Fruit fly (Drosophila melanogaster): Measurements from ENCODE around the gene tank.

DNA sequence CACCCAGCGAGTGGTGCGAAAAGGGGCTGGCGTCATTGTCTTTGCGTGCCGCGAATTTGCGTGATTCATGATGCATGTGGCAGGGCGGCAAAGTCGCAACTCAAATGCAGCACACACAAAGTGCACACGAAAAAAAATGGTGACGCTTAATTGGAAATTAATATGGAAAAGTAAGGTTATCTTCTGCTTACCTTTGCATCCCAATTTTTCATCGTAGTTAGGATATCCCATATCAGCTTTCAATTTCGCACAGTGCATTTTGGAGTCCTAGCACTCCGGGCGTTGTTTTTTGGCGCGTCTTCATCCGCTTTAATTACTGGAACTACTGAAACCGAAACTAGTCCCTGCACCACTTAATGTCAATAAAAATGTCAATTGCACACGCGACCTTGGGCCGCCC, 17.8 kb downstream of the tank start:
- TF ChIP-seq rn (GFP tag; IDR thresholded peaks at IDR 0.05) = no peak
- peak; percentile 73 for TF ChIP-seq CG4496 (GFP tag; IDR thresholded peaks at IDR 0.05)
- TF ChIP-seq CG8301 (tag; optimal IDR thresholded peaks at IDR 0.05) = no peak
- TF ChIP-seq CG32121 (GFP tag; IDR thresholded peaks at IDR 0.05) = no peak
- TF ChIP-seq CG9948 (tag; optimal IDR thresholded peaks at IDR 0.05) = peak; percentile 4
- TF ChIP-seq CG10348 (GFP tag; IDR thresholded peaks at IDR 0.05) = no peak
- TF ChIP-seq CG15710 (tag; optimal IDR thresholded peaks at IDR 0.05) = no peak
- no peak for TF ChIP-seq CG34367 (tag; optimal IDR thresholded peaks at IDR 0.05)
- TF ChIP-seq CG17806 (tag; optimal IDR thresholded peaks at IDR 0.05) = peak; percentile 1
- TF ChIP-seq CG8159 (tag; optimal IDR thresholded peaks at IDR 0.05) = no peak
- TF ChIP-seq gl (tag; optimal IDR thresholded peaks at IDR 0.05) = no peak
- TF ChIP-seq CG12605 (GFP tag; IDR thresholded peaks at IDR 0.05) = no peak
